Worm (Caenorhabditis elegans) whole organism, mixed stage, embryonic: ENCODE measurements around the gene F44B9.5.

ENCODE experiments used
- ces-1 ChIP-seq: fragments of 150-350 bp; optimal IDR thresholded peaks from 2 replicates; lab custom pipeline; 2014; ENCODE audit warnings: missing biosample characterization, missing genetic modification reagents, missing genetic modification characterization
- elt-1 ChIP-seq: sonication (generic microtip); optimal IDR thresholded peaks from 2 replicates; lab custom pipeline; 2017; ENCODE audit warnings: missing genetic modification characterization, mild to moderate bottlenecking, missing compliant biosample characterization, antibody characterized with exemption, moderate library complexity, borderline replicate concordance; ENCODE audit not compliant: insufficient read depth
- elt-3 ChIP-seq: fragments of 150-350 bp; optimal IDR thresholded peaks from 2 replicates; lab custom pipeline; 2014; ENCODE audit warnings: missing biosample characterization, missing genetic modification characterization
- lin-13 ChIP-seq: fragments of 150-350 bp; optimal IDR thresholded peaks from 2 replicates; lab custom pipeline; 2014; ENCODE audit warnings: missing biosample characterization, missing genetic modification characterization
- mab-5 ChIP-seq: fragments of 150-350 bp; optimal IDR thresholded peaks from 2 replicates; lab custom pipeline; 2014; ENCODE audit warnings: missing biosample characterization, missing genetic modification characterization
- mep-1 ChIP-seq: fragments of 150-350 bp; optimal IDR thresholded peaks from 2 replicates; lab custom pipeline; 2017; ENCODE audit warnings: missing biosample characterization, missing genetic modification reagents, missing genetic modification characterization, inconsistent platforms
- nhr-237 ChIP-seq: fragments of 150-350 bp; optimal IDR thresholded peaks from 2 replicates; lab custom pipeline; 2014; ENCODE audit warnings: missing biosample characterization, missing genetic modification characterization
- snpc-4 ChIP-seq: fragments of 150-350 bp; optimal IDR thresholded peaks from 2 replicates; lab custom pipeline; 2014; ENCODE audit warnings: missing biosample characterization, missing genetic modification characterization
- tbx-8 ChIP-seq: fragments of 200-800 bp; sonication (Bioruptor generic); optimal IDR thresholded peaks from 2 replicates; lab custom pipeline; 2018; ENCODE audit warnings: mild to moderate bottlenecking, missing genetic modification characterization, moderate library complexity, missing compliant biosample characterization
- unc-120 ChIP-seq: sonication (generic microtip); optimal IDR thresholded peaks from 2 replicates; lab custom pipeline; 2017; ENCODE audit warnings: missing genetic modification characterization, missing compliant biosample characterization; ENCODE audit not compliant: poor library complexity, severe bottlenecking
- unc-62 ChIP-seq: fragments of 150-350 bp; optimal IDR thresholded peaks from 2 replicates; lab custom pipeline; 2014; ENCODE audit warnings: missing biosample characterization, missing genetic modification reagents, missing genetic modification characterization
- zip-8 ChIP-seq: fragments of 150-350 bp; optimal IDR thresholded peaks from 2 replicates; lab custom pipeline; 2014; ENCODE audit warnings: missing biosample characterization, missing genetic modification characterization

- TF ChIP-seq mep-1 (tag; lab: Kevin White, UChicago): no peak
- TF ChIP-seq mab-5 (tag; lab: Kevin White, UChicago): no peak
- TF ChIP-seq elt-3 (tag; lab: Kevin White, UChicago): no peak
- TF ChIP-seq unc-120 (tag; lab: Kevin White, UChicago): no peak
- no peak for TF ChIP-seq tbx-8 (GFP tag; lab: Kevin White, UChicago)
- no peak for TF ChIP-seq lin-13
- TF ChIP-seq elt-1: no peak
- TF ChIP-seq snpc-4 (tag; lab: Kevin White, UChicago): no peak
- TF ChIP-seq nhr-237: no peak
- no peak for TF ChIP-seq unc-62
- TF ChIP-seq ces-1 (GFP tag; lab: Kevin White, UChicago): no peak
- TF ChIP-seq zip-8 (tag; lab: Kevin White, UChicago): no peak
Measured at ce11 chrIII:7973968-7974607, 42.2 kb downstream of the F44B9.5 start.
